Worm (Caenorhabditis elegans) whole organism, L2 larva: ENCODE results near the gene unc-4.

ENCODE experiments used
- elt-1 ChIP-seq: fragments of 150-350 bp; optimal IDR thresholded peaks from 2 replicates; lab custom pipeline; 2014; ENCODE audit warnings: missing biosample characterization, missing genetic modification characterization
- lin-13 ChIP-seq: fragments of 150-350 bp; optimal IDR thresholded peaks from 2 replicates; lab custom pipeline; 2014; ENCODE audit warnings: missing biosample characterization, missing genetic modification reagents, missing genetic modification characterization
- lsy-2 ChIP-seq, 2 experiments: fragments of 150-350 bp in 1 of 2; sonication (generic microtip) in 1 of 2; optimal IDR thresholded peaks; 2 replicates each; lab custom pipeline; 2014 to 2017; ENCODE audit warnings: missing biosample characterization in 2 of 2, missing genetic modification characterization in 2 of 2

DNA sequence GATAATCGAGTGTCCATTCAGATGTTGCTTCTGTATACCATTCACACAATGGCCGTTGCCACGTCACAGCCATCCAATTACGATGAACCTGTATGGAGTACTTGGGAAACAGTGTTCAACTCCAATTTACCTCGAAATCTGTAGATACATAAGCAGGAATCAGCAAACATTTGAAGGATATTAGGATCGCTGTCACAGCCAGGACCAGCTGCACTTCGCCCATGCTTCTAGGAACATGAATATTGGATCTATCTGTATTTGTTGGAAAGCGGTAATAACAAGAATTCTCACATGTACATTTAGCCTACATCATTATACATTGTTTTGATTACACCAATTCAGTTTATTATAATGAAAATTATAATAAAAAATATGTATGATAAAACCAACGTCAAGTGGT is 14.0 kb downstream of the unc-4 start, which contains the start of gene algn-8:
- no peak for TF ChIP-seq lin-13 (GFP tag; lab: Kevin White, UChicago)
- TF ChIP-seq elt-1 (tag; lab: Kevin White, UChicago): no peak
- no peak for TF ChIP-seq lsy-2 (tag; optimal IDR thresholded peaks at IDR 0.05; lab: Kevin White, UChicago)
